Worm (Caenorhabditis elegans) whole organism, L2 larva: ENCODE data around the gene Y49A3A.3.

ENCODE experiments used
- C34F6.9 ChIP-seq: fragments of 150-350 bp; optimal IDR thresholded peaks from 2 replicates; lab custom pipeline; 2014; ENCODE audit warnings: missing biosample characterization, missing genetic modification characterization
- F13H6.1 ChIP-seq: sonication (generic microtip); optimal IDR thresholded peaks from 2 replicates; lab custom pipeline; 2016; ENCODE audit warnings: missing genetic modification characterization, missing compliant biosample characterization
- R02D3.7 ChIP-seq: fragments of 150-350 bp; optimal IDR thresholded peaks from 2 replicates; lab custom pipeline; 2014; ENCODE audit warnings: missing biosample characterization, missing genetic modification characterization
- Y55F3AM.14 ChIP-seq: fragments of 200-800 bp; sonication (Bioruptor generic); optimal IDR thresholded peaks from 2 replicates; lab custom pipeline; 2018; ENCODE audit warnings: mild to moderate bottlenecking, missing genetic modification characterization, missing compliant biosample characterization
- ZK546.5 ChIP-seq: sonication (generic microtip); optimal IDR thresholded peaks from 2 replicates; lab custom pipeline; 2017; ENCODE audit warnings: missing biosample characterization, missing genetic modification characterization
- ama-1 ChIP-seq: fragments of 150-350 bp; optimal IDR thresholded peaks from 2 replicates; lab custom pipeline; 2018; ENCODE audit warnings: inconsistent platforms
- ceh-16 ChIP-seq: fragments of 150-350 bp; optimal IDR thresholded peaks from 2 replicates; lab custom pipeline; 2014; ENCODE audit warnings: missing biosample characterization, missing genetic modification characterization
- ceh-82 ChIP-seq: fragments of 150-350 bp; optimal IDR thresholded peaks from 2 replicates; lab custom pipeline; 2014; ENCODE audit warnings: missing biosample characterization, missing genetic modification characterization
- crh-2 ChIP-seq: sonication (generic microtip); optimal IDR thresholded peaks from 2 replicates; lab custom pipeline; 2017; ENCODE audit warnings: missing biosample characterization, missing genetic modification characterization
- dmd-4 ChIP-seq: sonication (generic microtip); optimal IDR thresholded peaks from 2 replicates; lab custom pipeline; 2017; ENCODE audit warnings: missing biosample characterization, missing genetic modification characterization
- egl-27 ChIP-seq: sonication (generic microtip); optimal IDR thresholded peaks from 3 replicates; lab custom pipeline; 2017; ENCODE audit warnings: missing biosample characterization, missing genetic modification reagents, missing genetic modification characterization
- fos-1 ChIP-seq: fragments of 150-350 bp; optimal IDR thresholded peaks from 2 replicates; lab custom pipeline; 2014; ENCODE audit warnings: missing biosample characterization, missing genetic modification characterization
- gmeb-1 ChIP-seq: fragments of 150-350 bp; optimal IDR thresholded peaks from 2 replicates; lab custom pipeline; 2014; ENCODE audit warnings: missing biosample characterization, missing genetic modification characterization
- lin-11 ChIP-seq: fragments of 150-350 bp; sonication (generic microtip); optimal IDR thresholded peaks from 2 replicates; lab custom pipeline; 2014; ENCODE audit warnings: missing biosample characterization, missing genetic modification characterization, inconsistent platforms, mixed read lengths
- lin-13 ChIP-seq: fragments of 150-350 bp; optimal IDR thresholded peaks from 2 replicates; lab custom pipeline; 2014; ENCODE audit warnings: missing biosample characterization, missing genetic modification reagents, missing genetic modification characterization
- lin-39 ChIP-seq: fragments of 150-350 bp; optimal IDR thresholded peaks from 2 replicates; lab custom pipeline; 2014; ENCODE audit warnings: missing biosample characterization, missing genetic modification reagents, missing genetic modification characterization
- mab-5 ChIP-seq: fragments of 150-350 bp; optimal IDR thresholded peaks from 2 replicates; lab custom pipeline; 2014; ENCODE audit warnings: missing biosample characterization, missing genetic modification characterization
- mbf-1 ChIP-seq: sonication (generic microtip); optimal IDR thresholded peaks from 2 replicates; lab custom pipeline; 2017; ENCODE audit warnings: missing biosample characterization, missing genetic modification characterization
- mdl-1 ChIP-seq, 2 experiments: fragments of 150-350 bp in 1 of 2; sonication (generic microtip) in 1 of 2; optimal IDR thresholded peaks; 2 replicates each; lab custom pipeline; 2017; ENCODE audit warnings: missing biosample characterization in 2 of 2, missing genetic modification characterization in 2 of 2
- nhr-12 ChIP-seq: fragments of 150-350 bp; optimal IDR thresholded peaks from 2 replicates; lab custom pipeline; 2014; ENCODE audit warnings: missing biosample characterization, missing genetic modification characterization
- nhr-129 ChIP-seq: fragments of 150-350 bp; optimal IDR thresholded peaks from 2 replicates; lab custom pipeline; 2014; ENCODE audit warnings: missing biosample characterization, missing genetic modification characterization
- nhr-21 ChIP-seq: fragments of 150-350 bp; optimal IDR thresholded peaks from 2 replicates; lab custom pipeline; 2014; ENCODE audit warnings: missing biosample characterization, missing genetic modification characterization
- nhr-23 ChIP-seq: fragments of 150-350 bp; optimal IDR thresholded peaks from 2 replicates; lab custom pipeline; 2014; ENCODE audit warnings: missing biosample characterization, missing genetic modification reagents, missing genetic modification characterization
- nhr-237 ChIP-seq: fragments of 150-350 bp; optimal IDR thresholded peaks from 2 replicates; lab custom pipeline; 2014; ENCODE audit warnings: missing biosample characterization, missing genetic modification characterization
- nhr-25 ChIP-seq: fragments of 150-350 bp; sonication (generic microtip); optimal IDR thresholded peaks from 3 replicates; lab custom pipeline; 2014; ENCODE audit warnings: missing biosample characterization, missing genetic modification characterization
- nhr-6 ChIP-seq: fragments of 150-350 bp; optimal IDR thresholded peaks from 2 replicates; lab custom pipeline; 2014; ENCODE audit warnings: missing biosample characterization, missing genetic modification characterization
- nhr-77 ChIP-seq: fragments of 150-350 bp; optimal IDR thresholded peaks from 2 replicates; lab custom pipeline; 2014; ENCODE audit warnings: missing biosample characterization, missing genetic modification characterization
- skn-1 ChIP-seq: sonication (generic microtip); optimal IDR thresholded peaks from 2 replicates; lab custom pipeline; 2017; ENCODE audit warnings: missing biosample characterization, missing genetic modification characterization
- sma-9 ChIP-seq, 2 experiments: fragments of 150-350 bp in 1 of 2; sonication (generic microtip) in 1 of 2; optimal IDR thresholded peaks; 2 replicates each; lab custom pipeline; 2014 to 2016; ENCODE audit warnings: missing genetic modification characterization in 2 of 2, mild to moderate bottlenecking in 1 of 2, missing biosample characterization in 1 of 2, missing compliant biosample characterization in 1 of 2, missing genetic modification reagents in 1 of 2, moderate library complexity in 1 of 2
- snpc-4 ChIP-seq: fragments of 150-350 bp; optimal IDR thresholded peaks from 2 replicates; lab custom pipeline; 2014; ENCODE audit warnings: missing biosample characterization, missing genetic modification characterization
- unc-39 ChIP-seq: fragments of 150-350 bp; optimal IDR thresholded peaks from 2 replicates; lab custom pipeline; 2014; ENCODE audit warnings: missing biosample characterization, missing genetic modification characterization
- unc-55 ChIP-seq: fragments of 150-350 bp; sonication (generic microtip); optimal IDR thresholded peaks from 3 replicates; lab custom pipeline; 2014; ENCODE audit warnings: missing biosample characterization, missing genetic modification reagents, missing genetic modification characterization
- unc-62 ChIP-seq: fragments of 150-350 bp; optimal IDR thresholded peaks from 2 replicates; lab custom pipeline; 2014; ENCODE audit warnings: missing biosample characterization, missing genetic modification reagents, missing genetic modification characterization
- zag-1 ChIP-seq: fragments of 150-350 bp; optimal IDR thresholded peaks from 2 replicates; lab custom pipeline; 2014; ENCODE audit warnings: missing biosample characterization, missing genetic modification characterization
- ztf-1 ChIP-seq: fragments of 200-800 bp; sonication (Bioruptor generic); conservative IDR thresholded peaks from 2 replicates; pipeline ENCODE4 v1.3.6; 2022; ENCODE audit warnings: missing genetic modification characterization, missing compliant biosample characterization
- ztf-11 ChIP-seq: sonication (generic microtip); optimal IDR thresholded peaks from 2 replicates; lab custom pipeline; 2017; ENCODE audit warnings: missing biosample characterization, missing genetic modification characterization
- ztf-4 ChIP-seq: fragments of 150-350 bp; optimal IDR thresholded peaks from 2 replicates; lab custom pipeline; 2014; ENCODE audit warnings: missing biosample characterization, missing genetic modification characterization

Y49A3A.3 gene

DNA sequence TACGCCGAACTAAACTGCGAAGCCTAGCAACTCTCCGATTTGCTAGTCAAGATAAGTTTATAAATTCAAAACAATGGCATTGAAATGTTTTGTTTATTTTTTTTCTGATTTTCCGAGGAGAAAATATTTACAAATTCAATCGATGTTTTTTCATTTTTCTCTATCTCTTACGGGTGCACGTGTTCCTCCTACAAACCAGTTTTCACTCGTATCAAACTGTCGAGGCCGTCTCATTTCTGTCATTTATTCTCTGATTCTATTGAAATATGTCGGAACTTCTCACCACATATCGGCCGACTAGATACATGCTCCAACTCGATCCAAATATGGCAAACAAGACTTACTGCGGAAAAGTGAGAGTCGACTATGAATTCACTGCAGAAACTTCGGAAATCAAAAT lies 22.7 kb upstream of the Y49A3A.3 start, which contains the start of gene F47B8.8:
Gene F47B8.8 (plus strand): TSS at position 257 of the 400 bp plus-strand sequence.
- TF ChIP-seq nhr-25 (tag; lab: Kevin White, UChicago) = peak; percentile 30
- TF ChIP-seq lin-13 (GFP tag; lab: Kevin White, UChicago) = no peak

- TF ChIP-seq nhr-129 (tag; lab: Kevin White, UChicago) (no peak), Y55F3AM.14 (GFP tag; lab: Kevin White, UChicago) (no peak), F13H6.1 (tag; lab: Kevin White, UChicago) (no peak), ZK546.5 (tag; lab: Kevin White, UChicago) (no peak), mbf-1 (tag; lab: Kevin White, UChicago) (no peak), ztf-1 (GFP tag; lab: Robert Waterston, UW) (no peak), unc-62 (GFP tag; lab: Kevin White, UChicago) (no peak)
These were observed 21.1 kb upstream of the Y49A3A.3 start, which contains the start of gene srm-4 for ce11 chrV:14333116-14333515. srm-4 (plus strand) TSS chrV:14333416.

DNA sequence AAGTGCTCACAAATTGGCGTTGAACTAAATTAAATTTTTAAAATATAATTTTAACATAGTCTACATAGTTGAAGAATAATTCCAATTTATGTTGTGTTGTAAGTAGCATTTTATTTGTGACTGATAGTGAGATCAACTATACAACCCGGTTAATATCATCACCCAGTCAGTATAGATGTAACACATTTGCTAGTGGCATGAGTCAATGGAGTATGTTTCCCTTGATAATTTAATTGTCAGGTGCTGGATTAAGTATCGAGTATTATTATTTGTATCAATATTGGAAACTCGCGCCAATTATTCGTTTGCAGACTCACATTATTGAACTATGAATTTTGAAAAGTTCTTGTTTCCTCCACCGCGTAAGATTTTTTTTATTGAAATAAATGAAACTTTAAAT lies 19.3 kb upstream of the Y49A3A.3 start, which contains the start of gene srm-5:
Gene srm-5 (plus strand): TSS at position 301 of the 400 bp plus-strand sequence.
- TF ChIP-seq nhr-237 (tag; lab: Kevin White, UChicago) (no peak), ceh-82 (tag; lab: Kevin White, UChicago) (no peak), nhr-23 (tag; lab: Kevin White, UChicago) (no peak), fos-1 (tag; lab: Kevin White, UChicago) (no peak), Y55F3AM.14 (GFP tag; lab: Kevin White, UChicago) (no peak), ZK546.5 (tag; lab: Kevin White, UChicago) (no peak), mbf-1 (tag; lab: Kevin White, UChicago) (no peak), R02D3.7 (tag; lab: Kevin White, UChicago) (no peak), mab-5 (tag; lab: Kevin White, UChicago) (no peak), lin-39 (tag; lab: Kevin White, UChicago) (no peak), snpc-4 (no peak), nhr-21 (tag; lab: Kevin White, UChicago) (no peak), lin-11 (tag; lab: Kevin White, UChicago) (no peak), skn-1 (tag; lab: Kevin White, UChicago) (no peak), crh-2 (tag; lab: Kevin White, UChicago) (no peak), ama-1 (lab: Kevin White, UChicago) (no peak), nhr-77 (no peak), unc-39 (tag; lab: Kevin White, UChicago) (no peak), F13H6.1 (tag; lab: Kevin White, UChicago) (no peak)

DNA sequence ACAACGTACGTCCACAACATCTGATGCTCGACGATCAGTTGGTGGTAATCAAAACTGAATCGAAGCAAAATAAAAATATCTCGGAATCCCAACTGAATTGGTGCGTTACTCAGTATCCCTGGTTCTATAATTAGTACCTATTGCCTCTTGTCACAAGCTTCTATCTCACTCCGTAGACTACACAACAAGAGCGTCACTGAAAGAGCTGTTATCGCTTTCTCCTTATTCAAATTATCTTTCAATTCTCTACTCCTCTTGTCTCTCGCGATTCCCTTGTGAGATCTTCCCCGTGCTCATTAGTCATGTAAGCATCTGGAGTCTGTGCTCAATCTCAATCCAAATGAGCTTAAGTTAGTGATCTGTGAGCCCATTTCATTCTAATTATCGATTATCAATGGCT lies 17.6 kb upstream of the Y49A3A.3 start, which contains the start of gene srm-6:
Gene srm-6 (plus strand): TSS at position 301 of the 400 bp plus-strand sequence.
- TF ChIP-seq nhr-25 (tag; lab: Kevin White, UChicago) (no peak), nhr-23 (tag; lab: Kevin White, UChicago) (no peak), mdl-1 (tag; optimal IDR thresholded peaks at IDR 0.05; lab: Kevin White, UChicago) (no peak), C34F6.9 (tag; lab: Kevin White, UChicago) (no peak), nhr-6 (no peak), mbf-1 (tag; lab: Kevin White, UChicago) (no peak), gmeb-1 (tag; lab: Kevin White, UChicago) (no peak), unc-55 (GFP tag; lab: Kevin White, UChicago) (no peak), ztf-1 (GFP tag; lab: Robert Waterston, UW) (no peak), nhr-237 (tag; lab: Kevin White, UChicago) (no peak), ceh-16 (tag; lab: Kevin White, UChicago) (no peak), dmd-4 (tag; lab: Kevin White, UChicago) (no peak), ztf-4 (tag; lab: Kevin White, UChicago) (no peak), ztf-11 (tag; lab: Kevin White, UChicago) (no peak), zag-1 (no peak), nhr-12 (no peak), sma-9 (GFP tag; optimal IDR thresholded peaks at IDR 0.05; lab: Kevin White, UChicago) (no peak), sma-9 (tag; optimal IDR thresholded peaks at IDR 0.05; lab: Kevin White, UChicago) (no peak), mab-5 (tag; lab: Kevin White, UChicago) (no peak), egl-27 (no peak), lin-13 (GFP tag; lab: Kevin White, UChicago) (no peak)
